Fruit fly (Drosophila melanogaster): Measurements from ENCODE around the gene Setx.

Gene Setx

dm6 chr3L:8177795-8178564, 40.7 kb upstream of the Setx start, which contains the start of gene Nmt:
Gene Nmt, minus strand, starts transcription at chr3L:8178429.
- TF ChIP-seq CG13204 (GFP tag; optimal IDR thresholded peaks at IDR 0.05) (no peak), D1 (tag; optimal IDR thresholded peaks at IDR 0.05) (no peak), Snoo (tag; optimal IDR thresholded peaks at IDR 0.05) (peak; percentile 24), CG8159 (tag; optimal IDR thresholded peaks at IDR 0.05) (peak; percentile 36), Ets98B (GFP tag; IDR thresholded peaks at IDR 0.05) (peak; percentile 42), Pif1A (GFP tag; optimal IDR thresholded peaks at IDR 0.05) (no peak), CG17806 (tag; optimal IDR thresholded peaks at IDR 0.05) (peak; percentile 43), fd96Ca (GFP tag; IDR thresholded peaks at IDR 0.05) (no peak), CG32121 (GFP tag; IDR thresholded peaks at IDR 0.05) (no peak), CG12605 (GFP tag; IDR thresholded peaks at IDR 0.05) (no peak), CG14655 (GFP tag; optimal IDR thresholded peaks at IDR 0.05) (no peak), EcR (GFP tag; optimal IDR thresholded peaks at IDR 0.05) (no peak), CG4496 (GFP tag; IDR thresholded peaks at IDR 0.05) (no peak), gl (tag; optimal IDR thresholded peaks at IDR 0.05) (peak; percentile 3), CG34367 (tag; optimal IDR thresholded peaks at IDR 0.05) (no peak), CG9948 (tag; optimal IDR thresholded peaks at IDR 0.05) (peak; percentile 28), Pif1B (GFP tag; optimal IDR thresholded peaks at IDR 0.05) (no peak), rn (GFP tag; IDR thresholded peaks at IDR 0.05) (no peak), CG10348 (GFP tag; IDR thresholded peaks at IDR 0.05) (no peak), CG8301 (tag; optimal IDR thresholded peaks at IDR 0.05) (peak; percentile 49), CG15710 (tag; optimal IDR thresholded peaks at IDR 0.05) (peak; percentile 19)

dm6 chr3L:8175818-8176217, 38.5 kb upstream of the Setx start, which contains the start of gene RecQ4:
Gene RecQ4, minus strand, starts transcription at chr3L:8175978.
- TF ChIP-seq CG8159 (tag; optimal IDR thresholded peaks at IDR 0.05): no peak
- no peak for TF ChIP-seq CG12605 (GFP tag; IDR thresholded peaks at IDR 0.05)
- TF ChIP-seq rn (GFP tag; IDR thresholded peaks at IDR 0.05): no peak
- no peak for TF ChIP-seq CG17806 (tag; optimal IDR thresholded peaks at IDR 0.05)
- no peak for TF ChIP-seq CG8301 (tag; optimal IDR thresholded peaks at IDR 0.05)
- no peak for TF ChIP-seq gl (tag; optimal IDR thresholded peaks at IDR 0.05)
- TF ChIP-seq Ets98B (GFP tag; IDR thresholded peaks at IDR 0.05): no peak
- TF ChIP-seq CG15710 (tag; optimal IDR thresholded peaks at IDR 0.05): no peak
- no peak for TF ChIP-seq Pif1A (GFP tag; optimal IDR thresholded peaks at IDR 0.05)
- TF ChIP-seq CG10348 (GFP tag; IDR thresholded peaks at IDR 0.05): no peak
- TF ChIP-seq Snoo (tag; optimal IDR thresholded peaks at IDR 0.05): no peak

dm6 chr3L:8165436-8165835, 28.1 kb upstream of the Setx start, which contains the start of gene CG13675:
Gene CG13675, minus strand, starts transcription at chr3L:8165518.
- TF ChIP-seq CG4496 (GFP tag; IDR thresholded peaks at IDR 0.05) (peak; percentile 44; the same call in 1 of the 3 replicates), CG17806 (tag; optimal IDR thresholded peaks at IDR 0.05) (no peak), gl (tag; optimal IDR thresholded peaks at IDR 0.05) (no peak), CG13204 (GFP tag; optimal IDR thresholded peaks at IDR 0.05) (no peak)

- no peak for TF ChIP-seq fd96Ca (GFP tag; IDR thresholded peaks at IDR 0.05)
- TF ChIP-seq D1 (tag; optimal IDR thresholded peaks at IDR 0.05): peak; percentile 14
Measured at dm6 chr3L:8159724-8160422, 22.6 kb upstream of the Setx start, which contains the start of gene CG43886. Gene CG43886, minus strand, starts transcription at chr3L:8159774.

- no peak for TF ChIP-seq CG34367 (tag; optimal IDR thresholded peaks at IDR 0.05)
- no peak for TF ChIP-seq Snoo (tag; optimal IDR thresholded peaks at IDR 0.05)
- TF ChIP-seq CG32121 (GFP tag; IDR thresholded peaks at IDR 0.05): no peak
- no peak for TF ChIP-seq Ets98B (GFP tag; IDR thresholded peaks at IDR 0.05)
- TF ChIP-seq gl (tag; optimal IDR thresholded peaks at IDR 0.05): no peak
- TF ChIP-seq rn (GFP tag; IDR thresholded peaks at IDR 0.05): no peak
- no peak for TF ChIP-seq CG10348 (GFP tag; IDR thresholded peaks at IDR 0.05)
- no peak for TF ChIP-seq D1 (tag; optimal IDR thresholded peaks at IDR 0.05)
- TF ChIP-seq fd96Ca (GFP tag; IDR thresholded peaks at IDR 0.05): no peak
- no peak for TF ChIP-seq CG8159 (tag; optimal IDR thresholded peaks at IDR 0.05)
- TF ChIP-seq EcR (GFP tag; optimal IDR thresholded peaks at IDR 0.05): no peak
- TF ChIP-seq CG8301 (tag; optimal IDR thresholded peaks at IDR 0.05): no peak
- TF ChIP-seq CG9948 (tag; optimal IDR thresholded peaks at IDR 0.05): no peak
- TF ChIP-seq CG12605 (GFP tag; IDR thresholded peaks at IDR 0.05): no peak
- TF ChIP-seq Pif1B (GFP tag; optimal IDR thresholded peaks at IDR 0.05): no peak
Measured at dm6 chr3L:8158715-8159380, 21.6 kb upstream of the Setx start, which contains the start of gene CG42445. Gene CG42445, minus strand, starts transcription at chr3L:8158900.

- TF ChIP-seq CG12605 (GFP tag; IDR thresholded peaks at IDR 0.05) (no peak), Pif1A (GFP tag; optimal IDR thresholded peaks at IDR 0.05) (peak; percentile 22), fd96Ca (GFP tag; IDR thresholded peaks at IDR 0.05) (no peak), CG10348 (GFP tag; IDR thresholded peaks at IDR 0.05) (no peak), CG8159 (tag; optimal IDR thresholded peaks at IDR 0.05) (peak; percentile 62), CG14655 (GFP tag; optimal IDR thresholded peaks at IDR 0.05) (no peak), D1 (tag; optimal IDR thresholded peaks at IDR 0.05) (no peak), CG8301 (tag; optimal IDR thresholded peaks at IDR 0.05) (peak; percentile 5), EcR (GFP tag; optimal IDR thresholded peaks at IDR 0.05) (peak; percentile 48), CG15710 (tag; optimal IDR thresholded peaks at IDR 0.05) (peak; percentile 68), CG9948 (tag; optimal IDR thresholded peaks at IDR 0.05) (no peak), CG32121 (GFP tag; IDR thresholded peaks at IDR 0.05) (0 out of 2 replicates have a peak, but pooled peaks have one; percentile 13), CG34367 (tag; optimal IDR thresholded peaks at IDR 0.05) (peak; percentile 38), Ets98B (GFP tag; IDR thresholded peaks at IDR 0.05) (no peak), CG4496 (GFP tag; IDR thresholded peaks at IDR 0.05) (no peak), CG17806 (tag; optimal IDR thresholded peaks at IDR 0.05) (peak; percentile 31), CG13204 (GFP tag; optimal IDR thresholded peaks at IDR 0.05) (no peak), Snoo (tag; optimal IDR thresholded peaks at IDR 0.05) (peak; percentile 25), rn (GFP tag; IDR thresholded peaks at IDR 0.05) (no peak), Pif1B (GFP tag; optimal IDR thresholded peaks at IDR 0.05) (peak; percentile 46), gl (tag; optimal IDR thresholded peaks at IDR 0.05) (no peak)
Measured at dm6 chr3L:8157079-8157478, 19.8 kb upstream of the Setx start.
